Worm (Caenorhabditis elegans): ENCODE data around the gene nas-32.

nas-32 gene

ce11 chrV:899087-899486 lies at the start of gene nas-32:
nas-32 (minus strand) TSS chrV:899187.
- TF ChIP-seq unc-86 (tag; optimal IDR thresholded peaks at IDR 0.05) (no peak), F13H6.1 (tag; optimal IDR thresholded peaks at IDR 0.05) (no peak), elt-2 (tag; optimal IDR thresholded peaks at IDR 0.05) (no peak), hlh-6 (tag; optimal IDR thresholded peaks at IDR 0.05) (no peak), sdc-2 (tag; optimal IDR thresholded peaks at IDR 0.05) (no peak), che-1 (tag; optimal IDR thresholded peaks at IDR 0.05) (no peak), tbx-7 (tag; optimal IDR thresholded peaks at IDR 0.05) (no peak), hlh-15 (tag; optimal IDR thresholded peaks at IDR 0.05) (no peak), ceh-31 (tag; optimal IDR thresholded peaks at IDR 0.05) (no peak), K09A11.1 (tag; optimal IDR thresholded peaks at IDR 0.05; ENCODE audit: insufficient read depth) (no peak)

ce11 chrV:945828-946227 lies 46.8 kb upstream of the nas-32 start:
- no peak for TF ChIP-seq hlh-13 (GFP tag; optimal IDR thresholded peaks at IDR 0.05)
- no peak for TF ChIP-seq pros-1 (tag; optimal IDR thresholded peaks at IDR 0.05)
- no peak for TF ChIP-seq C38D4.7 (GFP tag; optimal IDR thresholded peaks at IDR 0.05)
- TF ChIP-seq odd-2 (tag; optimal IDR thresholded peaks at IDR 0.05): no peak
- no peak for TF ChIP-seq tbx-2 (tag; optimal IDR thresholded peaks at IDR 0.05)
- TF ChIP-seq che-1 (tag; optimal IDR thresholded peaks at IDR 0.05): no peak
- TF ChIP-seq nfya-1 (tag; optimal IDR thresholded peaks at IDR 0.05): peak; percentile 82

ce11 chrV:945144-945543 lies 46.2 kb upstream of the nas-32 start, which contains the start of gene Y50D4C.3:
Y50D4C.3 (minus strand) TSS chrV:945244.
- TF ChIP-seq tbx-7 (tag; optimal IDR thresholded peaks at IDR 0.05) (no peak), che-1 (tag; optimal IDR thresholded peaks at IDR 0.05) (no peak), ttx-3 (tag; optimal IDR thresholded peaks at IDR 0.05) (no peak), lin-11 (tag; optimal IDR thresholded peaks at IDR 0.05) (no peak), sox-4 (tag; optimal IDR thresholded peaks at IDR 0.05) (no peak), unc-42 (tag; optimal IDR thresholded peaks at IDR 0.05) (no peak), nhr-232 (tag; optimal IDR thresholded peaks at IDR 0.05) (no peak), unc-86 (tag; optimal IDR thresholded peaks at IDR 0.05) (no peak), pat-9 (tag; optimal IDR thresholded peaks at IDR 0.05) (no peak), fkh-6 (tag; optimal IDR thresholded peaks at IDR 0.05) (no peak), ceh-34 (tag; optimal IDR thresholded peaks at IDR 0.05) (no peak), hlh-6 (tag; optimal IDR thresholded peaks at IDR 0.05) (no peak), rnt-1 (tag; optimal IDR thresholded peaks at IDR 0.05) (no peak), elt-4 (tag; optimal IDR thresholded peaks at IDR 0.05) (no peak), hlh-15 (tag; optimal IDR thresholded peaks at IDR 0.05) (no peak), npax-4 (tag; optimal IDR thresholded peaks at IDR 0.05) (no peak), ztf-16 (tag; optimal IDR thresholded peaks at IDR 0.05) (no peak), pha-2 (tag; optimal IDR thresholded peaks at IDR 0.05) (no peak)

ce11 chrV:942556-942955 lies 43.6 kb upstream of the nas-32 start:
- TF ChIP-seq Y22D7AL.16 (tag; optimal IDR thresholded peaks at IDR 0.05) (no peak), ceh-30 (tag; optimal IDR thresholded peaks at IDR 0.05) (no peak), unc-42 (tag; optimal IDR thresholded peaks at IDR 0.05) (no peak), eyg-1 (tag; optimal IDR thresholded peaks at IDR 0.05) (no peak)

- TF ChIP-seq nfya-1 (tag; optimal IDR thresholded peaks at IDR 0.05) (peak; percentile 66), ceh-24 (tag; optimal IDR thresholded peaks at IDR 0.05) (no peak)
Observed at ce11 chrV:939341-939740, 40.4 kb upstream of the nas-32 start.

DNA sequence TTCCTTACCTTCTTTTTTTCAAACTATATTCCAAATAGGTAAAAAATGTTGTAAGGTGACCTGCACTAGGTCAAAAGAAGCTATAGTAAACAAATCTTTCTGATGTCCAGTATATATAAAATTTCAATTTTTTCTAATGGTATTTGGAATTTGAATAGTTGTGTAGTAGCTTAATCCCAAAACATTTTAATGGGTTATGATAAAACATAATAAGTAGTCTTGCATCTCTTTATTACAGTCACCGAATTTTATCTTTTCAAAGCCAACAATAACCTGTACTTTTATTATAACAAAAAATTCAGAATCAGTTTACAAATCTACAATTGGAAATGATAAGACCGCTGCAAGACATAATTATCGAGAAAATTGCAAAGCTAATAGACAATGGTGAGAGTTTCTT lies 18.5 kb upstream of the nas-32 start, which contains the start of gene H24K24.2:
Gene H24K24.2 (plus strand): TSS at position 301 of the 400 bp plus-strand sequence.
- TF ChIP-seq dmd-4 (tag; optimal IDR thresholded peaks at IDR 0.05; ENCODE audit: borderline replicate concordance) (no peak), pros-1 (tag; optimal IDR thresholded peaks at IDR 0.05) (no peak)

Measured in whole organism, late embryonic.